Fruit fly (Drosophila melanogaster) whole organism, embryonic: ENCODE measurements around the gene CG33096.

Experiments used
- Aef1 ChIP-seq: fragments of 200-800 bp; sonication (Bioruptor generic); IDR thresholded peaks from 3 replicates; pipeline ENCODE4 v1.3.6; 2022; ENCODE audit warnings: missing biosample characterization, missing genetic modification characterization
- Atf3 ChIP-seq: fragments of 200-800 bp; sonication (Bioruptor generic); optimal IDR thresholded peaks from 3 replicates; lab custom pipeline; 2016; ENCODE audit warnings: missing biosample characterization, missing genetic modification characterization
- C15 ChIP-seq: fragments of 200-800 bp; sonication (Bioruptor generic); IDR thresholded peaks from 3 replicates; pipeline ENCODE4 v1.3.6; 2022; ENCODE audit warnings: missing biosample characterization, missing genetic modification characterization
- CG10147 ChIP-seq: fragments of 200-800 bp; sonication (Bioruptor generic); optimal IDR thresholded peaks from 2 replicates; lab custom pipeline; 2019; ENCODE audit warnings: missing biosample characterization, mild to moderate bottlenecking, missing genetic modification characterization, moderate library complexity
- CG10959 ChIP-seq: fragments of 200-800 bp; sonication (Bioruptor generic); IDR thresholded peaks from 2 replicates; pipeline ENCODE4 v1.3.6; 2022; ENCODE audit warnings: missing biosample characterization, missing genetic modification characterization
- CG10979 ChIP-seq: fragments of 200-800 bp; sonication (Bioruptor generic); optimal IDR thresholded peaks from 2 replicates; lab custom pipeline; 2018; ENCODE audit warnings: missing biosample characterization, mild to moderate bottlenecking, missing genetic modification characterization, moderate library complexity
- CG11093 ChIP-seq: fragments of 200-800 bp; sonication (Bioruptor generic); IDR thresholded peaks from 3 replicates; pipeline ENCODE4 v1.3.6; 2022; ENCODE audit warnings: missing biosample characterization, missing genetic modification characterization
- CG11723 ChIP-seq: fragments of 200-800 bp; sonication (Bioruptor generic); optimal IDR thresholded peaks from 2 replicates; lab custom pipeline; 2017; ENCODE audit warnings: missing biosample characterization, mild to moderate bottlenecking, missing genetic modification characterization
- CG12155 ChIP-seq: fragments of 200-800 bp; sonication (Bioruptor generic); optimal IDR thresholded peaks from 3 replicates; lab custom pipeline; 2016; ENCODE audit warnings: missing biosample characterization, missing genetic modification characterization
- CG14441 ChIP-seq: fragments of 200-800 bp; sonication (Bioruptor generic); IDR thresholded peaks from 2 replicates; pipeline ENCODE4 v1.3.6; 2022; ENCODE audit warnings: missing biosample characterization, missing genetic modification characterization
- CG1603 ChIP-seq: fragments of 200-800 bp; sonication (Bioruptor generic); optimal IDR thresholded peaks from 2 replicates; lab custom pipeline; 2019; ENCODE audit warnings: missing biosample characterization, mild to moderate bottlenecking, missing genetic modification characterization, moderate library complexity
- CG17612 ChIP-seq: fragments of 200-800 bp; sonication (Bioruptor generic); IDR thresholded peaks from 2 replicates; pipeline ENCODE4 v1.3.6; 2022; ENCODE audit warnings: missing biosample characterization, missing genetic modification characterization
- CG2116 ChIP-seq: fragments of 200-800 bp; sonication (Bioruptor generic); optimal IDR thresholded peaks from 3 replicates; lab custom pipeline; 2018; ENCODE audit warnings: missing biosample characterization, mild to moderate bottlenecking, missing genetic modification characterization
- CG3726 ChIP-seq: fragments of 200-800 bp; sonication (Bioruptor generic); IDR thresholded peaks from 3 replicates; pipeline ENCODE4, ENCODE4 v1.3.6; 2022; ENCODE audit warnings: missing biosample characterization, missing genetic modification characterization
- CG4282 ChIP-seq: fragments of 200-800 bp; sonication (Bioruptor generic); optimal IDR thresholded peaks from 2 replicates; lab custom pipeline; 2016; ENCODE audit warnings: missing biosample characterization, missing genetic modification characterization
- CG5180 ChIP-seq: fragments of 200-800 bp; sonication (Bioruptor generic); optimal IDR thresholded peaks from 3 replicates; lab custom pipeline; 2017; ENCODE audit warnings: missing biosample characterization, missing genetic modification characterization, mild to moderate bottlenecking, moderate library complexity, missing genetic modification reagents
- CG7786 ChIP-seq: fragments of 200-800 bp; sonication (Bioruptor generic); optimal IDR thresholded peaks from 2 replicates; lab custom pipeline; 2016; ENCODE audit warnings: missing biosample characterization, missing genetic modification characterization
- CG8388 ChIP-seq: fragments of 200-800 bp; sonication (Bioruptor generic); optimal IDR thresholded peaks from 2 replicates; lab custom pipeline; 2019; ENCODE audit warnings: missing biosample characterization, mild to moderate bottlenecking, missing genetic modification characterization, moderate library complexity
- CG8765 ChIP-seq: fragments of 200-800 bp; sonication (Bioruptor generic); IDR thresholded peaks from 2 replicates; pipeline ENCODE4 v1.3.6; 2022; ENCODE audit warnings: missing biosample characterization, missing genetic modification characterization
- CG9817 ChIP-seq: fragments of 200-800 bp; sonication (Bioruptor generic); optimal IDR thresholded peaks from 2 replicates; lab custom pipeline; 2018; ENCODE audit warnings: missing biosample characterization, mild to moderate bottlenecking, missing genetic modification characterization, moderate library complexity
- CG9932 ChIP-seq: fragments of 200-800 bp; sonication (Bioruptor generic); IDR thresholded peaks from 2 replicates; pipeline ENCODE4 v1.3.6; 2022; ENCODE audit warnings: missing biosample characterization, missing genetic modification characterization
- Dll ChIP-seq: fragments of 200-800 bp; sonication (Bioruptor generic); IDR thresholded peaks from 4 replicates; pipeline ENCODE4 v1.3.6; 2022; ENCODE audit warnings: missing biosample characterization, missing genetic modification characterization; ENCODE audit not compliant: partially characterized antibody
- Dp ChIP-seq: fragments of 200-800 bp; sonication (Bioruptor generic); optimal IDR thresholded peaks from 2 replicates; lab custom pipeline; 2018; ENCODE audit warnings: missing biosample characterization, mild to moderate bottlenecking, missing genetic modification characterization, moderate library complexity
- ERR ChIP-seq: fragments of 200-800 bp; sonication (Bioruptor generic); optimal IDR thresholded peaks from 2 replicates; lab custom pipeline; 2016; ENCODE audit warnings: missing biosample characterization, missing genetic modification characterization
- Eip74EF ChIP-seq, 2 experiments: fragments of 200-800 bp in 1 of 2; fragments of >200 bp in 1 of 2; sonication (Bioruptor generic) in 1 of 2; optimal IDR thresholded peaks; 2 replicates each; lab custom pipeline; 2017 to 2019; ENCODE audit warnings: missing biosample characterization in 2 of 2, missing genetic modification characterization in 2 of 2, mild to moderate bottlenecking in 1 of 2, moderate library complexity in 1 of 2
- Elba2 ChIP-seq: fragments of 200-800 bp; sonication (Bioruptor generic); optimal IDR thresholded peaks from 3 replicates; lab custom pipeline; 2016; ENCODE audit warnings: missing biosample characterization, missing genetic modification characterization
- Ets97D ChIP-seq: fragments of 200-800 bp; sonication (Bioruptor generic); optimal IDR thresholded peaks from 3 replicates; lab custom pipeline; 2016; ENCODE audit warnings: missing biosample characterization, missing genetic modification characterization
- Mad ChIP-seq: fragments of 200-800 bp; sonication (Bioruptor generic); optimal IDR thresholded peaks from 2 replicates; lab custom pipeline; 2016; ENCODE audit warnings: missing biosample characterization, missing genetic modification characterization
- Myb ChIP-seq: fragments of 200-800 bp; sonication (Bioruptor generic); optimal IDR thresholded peaks from 2 replicates; lab custom pipeline; 2016; ENCODE audit warnings: missing biosample characterization, missing genetic modification characterization
- NC2α ChIP-seq: fragments of 200-800 bp; sonication (Bioruptor generic); optimal IDR thresholded peaks from 2 replicates; lab custom pipeline; 2016; ENCODE audit warnings: missing biosample characterization, missing genetic modification characterization
- Nf-YA ChIP-seq: fragments of 200-800 bp; sonication (Bioruptor generic); IDR thresholded peaks from 2 replicates; pipeline ENCODE4 v1.3.6; 2022; ENCODE audit warnings: missing biosample characterization, missing genetic modification characterization
- Pdp1 ChIP-seq, 2 experiments: fragments of 200-800 bp; sonication (Bioruptor generic); optimal IDR thresholded peaks; 3 replicates each; lab custom pipeline; 2016; ENCODE audit warnings: missing biosample characterization in 2 of 2, missing genetic modification characterization in 2 of 2, mild to moderate bottlenecking in 1 of 2, moderate library complexity in 1 of 2
- Six4 ChIP-seq: fragments of 200-800 bp; sonication (Bioruptor generic); optimal IDR thresholded peaks from 2 replicates; lab custom pipeline; 2016; ENCODE audit warnings: missing biosample characterization, missing genetic modification characterization
- abd-A ChIP-seq: fragments of 200-800 bp; sonication (Bioruptor generic); optimal IDR thresholded peaks from 3 replicates; lab custom pipeline; 2019; ENCODE audit warnings: missing biosample characterization, mild to moderate bottlenecking, missing genetic modification characterization, moderate library complexity
- ac ChIP-seq: fragments of 200-800 bp; sonication (Bioruptor generic); optimal IDR thresholded peaks from 3 replicates; lab custom pipeline; 2017; ENCODE audit warnings: missing biosample characterization, mild to moderate bottlenecking, missing genetic modification characterization
- dan ChIP-seq: fragments of 200-800 bp; sonication (Bioruptor generic); IDR thresholded peaks from 2 replicates; pipeline ENCODE4 v1.3.6; 2022; ENCODE audit warnings: missing biosample characterization, missing genetic modification characterization
- danr ChIP-seq: fragments of 200-800 bp; sonication (Bioruptor generic); IDR thresholded peaks from 2 replicates; pipeline ENCODE4 v1.3.6; 2022; ENCODE audit warnings: missing biosample characterization, missing genetic modification characterization
- dpn ChIP-seq, 2 experiments: fragments of 200-800 bp; sonication (Bioruptor generic); optimal IDR thresholded peaks; 3 replicates each; lab custom pipeline; 2016; ENCODE audit warnings: missing biosample characterization in 2 of 2, missing genetic modification characterization in 2 of 2
- gsb-n ChIP-seq: fragments of 200-800 bp; sonication (Bioruptor generic); optimal IDR thresholded peaks from 3 replicates; lab custom pipeline; 2018; ENCODE audit warnings: missing biosample characterization, mild to moderate bottlenecking, missing genetic modification characterization
- gt ChIP-seq: fragments of 200-800 bp; sonication (Bioruptor generic); IDR thresholded peaks from 2 replicates; pipeline ENCODE4 v1.3.6; 2022; ENCODE audit warnings: missing biosample characterization, missing genetic modification characterization
- h ChIP-seq: fragments of >200 bp; optimal IDR thresholded peaks from 2 replicates; lab custom pipeline; 2017
- inv ChIP-seq: fragments of 200-800 bp; sonication (Bioruptor generic); IDR thresholded peaks from 2 replicates; pipeline ENCODE4 v1.3.6; 2022; ENCODE audit warnings: missing biosample characterization, missing genetic modification characterization; ENCODE audit not compliant: partially characterized antibody
- jigr1 ChIP-seq: fragments of 200-800 bp; sonication (Bioruptor generic); IDR thresholded peaks from 3 replicates; pipeline ENCODE4 v1.3.6; 2022; ENCODE audit warnings: missing biosample characterization, missing genetic modification characterization
- kni ChIP-seq: fragments of 200-800 bp; sonication (Bioruptor generic); optimal IDR thresholded peaks from 3 replicates; lab custom pipeline; 2017; ENCODE audit warnings: mild to moderate bottlenecking, missing biosample characterization, missing genetic modification reagents, missing genetic modification characterization
- seq ChIP-seq: fragments of 200-800 bp; sonication (Bioruptor generic); IDR thresholded peaks from 2 replicates; pipeline ENCODE4 v1.3.6; 2022; ENCODE audit warnings: missing biosample characterization, missing genetic modification characterization
- shn ChIP-seq: fragments of 200-800 bp; sonication (Bioruptor generic); optimal IDR thresholded peaks from 3 replicates; lab custom pipeline; 2016; ENCODE audit warnings: missing biosample characterization, missing genetic modification characterization
- sqz ChIP-seq: fragments of 200-800 bp; sonication (Bioruptor generic); optimal IDR thresholded peaks from 3 replicates; lab custom pipeline; 2018; ENCODE audit warnings: missing biosample characterization, mild to moderate bottlenecking, missing genetic modification characterization
- tap ChIP-seq: fragments of 200-800 bp; optimal IDR thresholded peaks from 3 replicates; lab custom pipeline; 2019; ENCODE audit warnings: missing biosample characterization, mild to moderate bottlenecking, missing genetic modification characterization, moderate library complexity
- tgo ChIP-seq: fragments of 200-800 bp; sonication (Bioruptor generic); IDR thresholded peaks from 3 replicates; pipeline ENCODE4 v1.3.6; 2022; ENCODE audit warnings: missing biosample characterization, missing genetic modification characterization
- trh ChIP-seq: fragments of 200-800 bp; sonication (Bioruptor generic); optimal IDR thresholded peaks from 2 replicates; lab custom pipeline; 2016; ENCODE audit warnings: missing biosample characterization, missing genetic modification characterization
- vfl ChIP-seq: fragments of 200-800 bp; sonication (Bioruptor generic); optimal IDR thresholded peaks from 2 replicates; lab custom pipeline; 2016; ENCODE audit warnings: missing biosample characterization, missing genetic modification characterization
- vvl ChIP-seq: fragments of 200-800 bp; sonication (Bioruptor generic); IDR thresholded peaks from 2 replicates; pipeline ENCODE4 v1.3.6; 2022; ENCODE audit warnings: missing biosample characterization, missing genetic modification characterization
- wor ChIP-seq: fragments of 200-800 bp; sonication (Bioruptor generic); IDR thresholded peaks from 2 replicates; pipeline ENCODE4 v1.3.6; 2022; ENCODE audit warnings: missing biosample characterization, missing genetic modification characterization

The CG33096 gene

dm6 chr3R:25074558-25074964 lies 22.9 kb upstream of the CG33096 start, which contains the start of the genes shams and CG11920 (continued):
- TF ChIP-seq Eip74EF (GFP tag; optimal IDR thresholded peaks at IDR 0.05; lab: Kevin White, UChicago) (no peak), h (lab: Kevin White, UChicago) (no peak), CG10979 (tag; lab: Kevin White, UChicago) (peak; percentile 13), Atf3 (no peak), trh (GFP tag; lab: Kevin White, UChicago) (no peak), CG5180 (GFP tag; lab: Kevin White, UChicago) (no peak), abd-A (no peak), CG1603 (peak; percentile 98), CG7786 (GFP tag; lab: Kevin White, UChicago) (no peak), Dp (GFP tag; lab: Kevin White, UChicago) (peak; percentile 30), danr (GFP tag; lab: Robert Waterston, UW) (no peak), sqz (GFP tag; lab: Kevin White, UChicago) (no peak), shn (no peak), CG17612 (no peak), seq (GFP tag; lab: Robert Waterston, UW) (no peak), dan (GFP tag; lab: Robert Waterston, UW) (no peak), NC2α (no peak), ac (no peak), Six4 (GFP tag; lab: Kevin White, UChicago) (no peak), Pdp1 (GFP tag; optimal IDR thresholded peaks at IDR 0.05; lab: Kevin White, UChicago) (no peak), CG11723 (peak; percentile 26), vfl (GFP tag; lab: Kevin White, UChicago) (no peak), CG8765 (no peak), Mad (no peak), jigr1 (GFP tag; lab: Robert Waterston, UW) (no peak), kni (GFP tag; lab: Kevin White, UChicago) (no peak), CG9817 (tag; lab: Kevin White, UChicago) (no peak), Nf-YA (GFP tag; lab: Robert Waterston, UW) (no peak), CG14441 (GFP tag; lab: Robert Waterston, UW) (no peak), CG3726 (GFP tag; lab: Robert Waterston, UW) (no peak), gsb-n (peak; percentile 40), Ets97D (peak; percentile 9), tgo (GFP tag; lab: Robert Waterston, UW) (no peak), Dll (GFP tag; lab: Robert Waterston, UW) (peak; percentile 73; the same call in 3 of the 4 replicates), wor (GFP tag; lab: Robert Waterston, UW) (no peak), vvl (GFP tag; lab: Robert Waterston, UW) (no peak), CG4282 (GFP tag; lab: Kevin White, UChicago) (no peak), CG8388 (no peak), C15 (GFP tag; lab: Robert Waterston, UW) (no peak), CG9932 (GFP tag; lab: Robert Waterston, UW) (no peak), Myb (GFP tag; lab: Kevin White, UChicago) (no peak), CG12155 (peak; percentile 26), Elba2 (no peak), CG10147 (no peak), CG11093 (GFP tag; lab: Robert Waterston, UW) (no peak), inv (GFP tag; lab: Robert Waterston, UW) (peak; percentile 34; the same call in 1 of the 2 replicates), CG2116 (GFP tag; lab: Kevin White, UChicago) (peak; percentile 80), ERR (no peak), dpn (GFP tag; optimal IDR thresholded peaks at IDR 0.05; lab: Kevin White, UChicago) (peak in 1 of 2 experiments; percentile 6), Aef1 (GFP tag; lab: Robert Waterston, UW) (no peak), tap (tag; lab: Kevin White, UChicago) (no peak), CG10959 (no peak), gt (GFP tag; lab: Robert Waterston, UW) (no peak)
